Worm (Caenorhabditis elegans) whole organism, early embryonic: ENCODE data around the gene R05H11.2.
A peak's percentile ranks its signal among the peaks of the same experiment; 100 is the strongest.

ENCODE experiments used
- B0310.2 ChIP-seq: sonication (generic microtip); optimal IDR thresholded peaks from 2 replicates; lab custom pipeline; 2016; ENCODE audit warnings: mild to moderate bottlenecking, missing genetic modification characterization, missing compliant biosample characterization
- F13C5.2 ChIP-seq: sonication (generic microtip); optimal IDR thresholded peaks from 2 replicates; lab custom pipeline; 2017; ENCODE audit warnings: mild to moderate bottlenecking, missing genetic modification characterization, inconsistent platforms, missing compliant biosample characterization
- aly-1 ChIP-seq: sonication (generic microtip); optimal IDR thresholded peaks from 2 replicates; lab custom pipeline; 2016; ENCODE audit warnings: missing genetic modification characterization, missing compliant biosample characterization
- ama-1 ChIP-seq: fragments of 150-350 bp; optimal IDR thresholded peaks from 2 replicates; lab custom pipeline; 2014
- ceh-13 ChIP-seq: fragments of 200-800 bp; sonication (Bioruptor generic); optimal IDR thresholded peaks from 2 replicates; lab custom pipeline; 2018; ENCODE audit warnings: mild to moderate bottlenecking, missing genetic modification characterization, missing compliant biosample characterization
- ceh-36 ChIP-seq: sonication (generic microtip); optimal IDR thresholded peaks from 2 replicates; lab custom pipeline; 2016; ENCODE audit warnings: missing genetic modification characterization, inconsistent platforms, missing compliant biosample characterization
- ets-7 ChIP-seq: sonication (generic microtip); optimal IDR thresholded peaks from 2 replicates; lab custom pipeline; 2016; ENCODE audit warnings: missing genotype, missing genetic modification characterization, missing compliant biosample characterization
- flt-1 ChIP-seq: fragments of 200-800 bp; sonication (Bioruptor generic); IDR thresholded peaks from 2 replicates; pipeline ENCODE4 v1.3.6; 2022; ENCODE audit warnings: missing genetic modification characterization, missing compliant biosample characterization
- hmbx-1 ChIP-seq: sonication (generic microtip); optimal IDR thresholded peaks from 2 replicates; lab custom pipeline; 2016; ENCODE audit warnings: mild to moderate bottlenecking, missing genetic modification characterization, missing compliant biosample characterization
- hmg-4 ChIP-seq: fragments of 200-800 bp; sonication (Bioruptor generic); optimal IDR thresholded peaks from 2 replicates; lab custom pipeline; 2018; ENCODE audit warnings: mild to moderate bottlenecking, missing genetic modification characterization, missing compliant biosample characterization
- hnd-1 ChIP-seq: sonication (generic microtip); optimal IDR thresholded peaks from 2 replicates; lab custom pipeline; 2016; ENCODE audit warnings: missing genetic modification characterization, missing compliant biosample characterization
- pes-1 ChIP-seq: fragments of 200-800 bp; sonication (Bioruptor generic); IDR thresholded peaks from 2 replicates; pipeline ENCODE4 v1.3.6; 2022; ENCODE audit warnings: missing genetic modification reagents, missing genetic modification characterization, missing compliant biosample characterization
- scrt-1 ChIP-seq: fragments of 200-800 bp; sonication (Bioruptor generic); IDR thresholded peaks from 2 replicates; pipeline ENCODE4 v1.3.6; 2022; ENCODE audit warnings: missing genetic modification characterization, missing compliant biosample characterization
- sea-1 ChIP-seq: fragments of 200-800 bp; sonication (Bioruptor generic); conservative IDR thresholded peaks from 2 replicates; pipeline ENCODE4 v1.3.6; 2022; ENCODE audit warnings: missing genetic modification characterization, missing compliant biosample characterization
- tbx-11 ChIP-seq: fragments of 200-800 bp; sonication (Bioruptor generic); IDR thresholded peaks from 2 replicates; pipeline ENCODE4 v1.3.6; 2022; ENCODE audit warnings: missing genetic modification characterization, missing compliant biosample characterization
- tbx-37 ChIP-seq: fragments of 200-800 bp; sonication (Bioruptor generic); conservative IDR thresholded peaks from 2 replicates; pipeline ENCODE4 v1.3.6; 2022; ENCODE audit warnings: missing genetic modification reagents, missing genetic modification characterization, missing compliant biosample characterization
- tra-4 ChIP-seq: sonication (generic microtip); optimal IDR thresholded peaks from 2 replicates; lab custom pipeline; 2017; ENCODE audit warnings: missing genetic modification characterization, missing compliant biosample characterization

Gene R05H11.2

ce11 chrIII:6803107-6803506 lies 5.0 kb downstream of the R05H11.2 start:
- TF ChIP-seq sea-1 (GFP tag; lab: Robert Waterston, UW) = no peak
- TF ChIP-seq ama-1 = no peak
- TF ChIP-seq hmg-4 (GFP tag; lab: Kevin White, UChicago) = no peak
- no peak for TF ChIP-seq ceh-13 (GFP tag; lab: Kevin White, UChicago)
- no peak for TF ChIP-seq tbx-11 (GFP tag; lab: Robert Waterston, UW)
- TF ChIP-seq ets-7 = no peak
- TF ChIP-seq hnd-1 (tag; lab: Kevin White, UChicago) = no peak
- TF ChIP-seq pes-1 (GFP tag; lab: Robert Waterston, UW) = no peak
- TF ChIP-seq flt-1 (GFP tag; lab: Robert Waterston, UW) = no peak
- TF ChIP-seq B0310.2 (tag; lab: Kevin White, UChicago) = no peak
- TF ChIP-seq aly-1 (tag; lab: Kevin White, UChicago) = no peak
- no peak for TF ChIP-seq tra-4 (tag; lab: Kevin White, UChicago)
- no peak for TF ChIP-seq F13C5.2 (tag; lab: Kevin White, UChicago)
- TF ChIP-seq ceh-36 (tag; lab: Kevin White, UChicago) = no peak
- TF ChIP-seq scrt-1 (GFP tag; lab: Robert Waterston, UW) = no peak
- TF ChIP-seq tbx-37 = no peak
- TF ChIP-seq hmbx-1 (tag; lab: Kevin White, UChicago) = no peak

DNA sequence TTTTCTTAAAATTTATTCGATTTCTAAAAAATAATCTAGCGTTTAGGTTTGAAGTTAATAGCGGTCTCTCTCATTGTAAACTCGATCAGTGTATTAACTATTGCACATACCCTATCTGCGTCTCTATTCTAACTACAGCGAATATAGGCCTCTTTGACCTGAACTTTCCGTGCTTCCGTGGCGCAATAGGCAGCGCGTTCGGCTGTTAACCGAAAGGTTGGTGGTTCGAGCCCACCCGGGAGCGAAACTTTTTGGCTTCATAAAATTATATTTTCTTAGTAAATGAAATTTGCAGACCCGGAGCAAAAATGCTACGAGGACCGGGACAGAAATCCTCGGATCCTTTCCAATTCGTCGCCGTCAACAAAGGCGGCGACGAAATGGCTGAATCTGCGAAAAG lies 7.3 kb downstream of the R05H11.2 start:
- TF ChIP-seq ama-1 (no peak), hnd-1 (tag; lab: Kevin White, UChicago) (peak; percentile 51), F13C5.2 (tag; lab: Kevin White, UChicago) (peak; percentile 30), ets-7 (no peak), sea-1 (GFP tag; lab: Robert Waterston, UW) (0 out of 2 replicates have a peak, but pooled peaks have one; percentile 36), hmg-4 (GFP tag; lab: Kevin White, UChicago) (peak; percentile 74), flt-1 (GFP tag; lab: Robert Waterston, UW) (peak; percentile 41; the same call in 1 of the 2 replicates), tbx-11 (GFP tag; lab: Robert Waterston, UW) (no peak), ceh-13 (GFP tag; lab: Kevin White, UChicago) (peak; percentile 50), pes-1 (GFP tag; lab: Robert Waterston, UW) (peak; percentile 81), hmbx-1 (tag; lab: Kevin White, UChicago) (no peak), tbx-37 (0 out of 2 replicates have a peak, but pooled peaks have one; percentile 29), tra-4 (tag; lab: Kevin White, UChicago) (no peak), aly-1 (tag; lab: Kevin White, UChicago) (peak; percentile 31), ceh-36 (tag; lab: Kevin White, UChicago) (peak; percentile 35), B0310.2 (tag; lab: Kevin White, UChicago) (no peak), scrt-1 (GFP tag; lab: Robert Waterston, UW) (peak; percentile 63; the same call in 1 of the 2 replicates)

- no peak for TF ChIP-seq tra-4 (tag; lab: Kevin White, UChicago)
- TF ChIP-seq tbx-37 = no peak
- no peak for TF ChIP-seq scrt-1 (GFP tag; lab: Robert Waterston, UW)
- TF ChIP-seq ama-1 = no peak
- TF ChIP-seq hmg-4 (GFP tag; lab: Kevin White, UChicago) = no peak
- no peak for TF ChIP-seq hmbx-1 (tag; lab: Kevin White, UChicago)
- no peak for TF ChIP-seq tbx-11 (GFP tag; lab: Robert Waterston, UW)
- no peak for TF ChIP-seq sea-1 (GFP tag; lab: Robert Waterston, UW)
- TF ChIP-seq flt-1 (GFP tag; lab: Robert Waterston, UW) = no peak
- TF ChIP-seq ets-7 = no peak
- no peak for TF ChIP-seq F13C5.2 (tag; lab: Kevin White, UChicago)
- no peak for TF ChIP-seq B0310.2 (tag; lab: Kevin White, UChicago)
- TF ChIP-seq hnd-1 (tag; lab: Kevin White, UChicago) = no peak
These were observed 18.8 kb downstream of the R05H11.2 start, which contains the start of gene F28F5.4 for ce11 chrIII:6816930-6817329. F28F5.4 (minus strand) TSS chrIII:6817033.

DNA sequence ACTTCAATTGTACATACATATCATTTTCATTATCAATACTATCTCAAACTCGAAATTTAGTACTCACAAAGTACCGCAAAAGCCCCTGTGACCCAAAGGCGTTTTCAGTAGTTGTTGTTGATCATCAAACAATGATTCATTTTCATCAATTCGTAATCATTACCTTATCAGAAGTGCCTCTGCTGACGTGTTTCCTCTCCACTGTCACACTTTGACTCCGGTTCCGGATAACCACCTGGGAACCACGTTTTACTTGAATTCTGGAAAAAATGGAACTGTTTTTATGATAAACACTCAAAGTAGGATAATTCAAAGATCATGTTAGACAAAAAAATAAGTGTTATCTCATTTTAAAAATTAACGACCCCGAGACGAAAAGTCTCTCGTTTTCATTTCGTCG lies 19.9 kb downstream of the R05H11.2 start:
- no peak for TF ChIP-seq B0310.2 (tag; lab: Kevin White, UChicago)
- TF ChIP-seq pes-1 (GFP tag; lab: Robert Waterston, UW) = no peak
- TF ChIP-seq hmbx-1 (tag; lab: Kevin White, UChicago) = no peak
- TF ChIP-seq tbx-11 (GFP tag; lab: Robert Waterston, UW) = no peak
- no peak for TF ChIP-seq ceh-13 (GFP tag; lab: Kevin White, UChicago)
- TF ChIP-seq tra-4 (tag; lab: Kevin White, UChicago) = no peak
- no peak for TF ChIP-seq tbx-37

ce11 chrIII:6819322-6819901 lies 21.3 kb downstream of the R05H11.2 start, which contains the start of gene F28F5.6:
F28F5.6 (minus strand) TSS chrIII:6819372.
- no peak for TF ChIP-seq ets-7
- no peak for TF ChIP-seq scrt-1 (GFP tag; lab: Robert Waterston, UW)
- TF ChIP-seq hnd-1 (tag; lab: Kevin White, UChicago) = no peak
- TF ChIP-seq ceh-13 (GFP tag; lab: Kevin White, UChicago) = no peak
- TF ChIP-seq sea-1 (GFP tag; lab: Robert Waterston, UW) = no peak
- no peak for TF ChIP-seq F13C5.2 (tag; lab: Kevin White, UChicago)
- TF ChIP-seq hmg-4 (GFP tag; lab: Kevin White, UChicago) = no peak
- no peak for TF ChIP-seq ceh-36 (tag; lab: Kevin White, UChicago)
- TF ChIP-seq tra-4 (tag; lab: Kevin White, UChicago) = no peak
- TF ChIP-seq aly-1 (tag; lab: Kevin White, UChicago) = no peak
- no peak for TF ChIP-seq pes-1 (GFP tag; lab: Robert Waterston, UW)
- TF ChIP-seq B0310.2 (tag; lab: Kevin White, UChicago) = no peak
- TF ChIP-seq flt-1 (GFP tag; lab: Robert Waterston, UW) = no peak
- TF ChIP-seq tbx-11 (GFP tag; lab: Robert Waterston, UW) = no peak
- no peak for TF ChIP-seq hmbx-1 (tag; lab: Kevin White, UChicago)
- TF ChIP-seq tbx-37 = no peak
- TF ChIP-seq ama-1 = no peak

ce11 chrIII:6820343-6820985 lies 22.4 kb downstream of the R05H11.2 start, which contains the start of gene ten-1:
ten-1 (plus strand) TSS chrIII:6820935.
- TF ChIP-seq scrt-1 (GFP tag; lab: Robert Waterston, UW) (no peak), flt-1 (GFP tag; lab: Robert Waterston, UW) (no peak), hnd-1 (tag; lab: Kevin White, UChicago) (no peak), tra-4 (tag; lab: Kevin White, UChicago) (no peak), F13C5.2 (tag; lab: Kevin White, UChicago) (no peak), pes-1 (GFP tag; lab: Robert Waterston, UW) (no peak), sea-1 (GFP tag; lab: Robert Waterston, UW) (no peak), hmg-4 (GFP tag; lab: Kevin White, UChicago) (no peak), ceh-36 (tag; lab: Kevin White, UChicago) (no peak), ets-7 (no peak)
